Worm (Caenorhabditis elegans) whole organism, L1 larva: ENCODE measurements around the gene T01H10.11.

Experiments used
- C34B4.2 ChIP-seq: sonication (generic microtip); optimal IDR thresholded peaks from 2 replicates; lab custom pipeline; 2017; ENCODE audit warnings: mild to moderate bottlenecking, missing genetic modification characterization, missing compliant biosample characterization
- alr-1 ChIP-seq: fragments of 200-800 bp; sonication (Bioruptor generic); optimal IDR thresholded peaks from 2 replicates; lab custom pipeline; 2018; ENCODE audit warnings: borderline replicate concordance, mild to moderate bottlenecking, missing genetic modification characterization, missing compliant biosample characterization
- aly-2 ChIP-seq: fragments of 150-350 bp; optimal IDR thresholded peaks from 2 replicates; lab custom pipeline; 2014; ENCODE audit warnings: missing biosample characterization, missing genetic modification characterization
- ama-1 ChIP-seq: fragments of 150-350 bp; optimal IDR thresholded peaks from 2 replicates; lab custom pipeline; 2014
- egl-27 ChIP-seq, 2 experiments: fragments of 150-350 bp in 1 of 2; sonication (generic microtip); optimal IDR thresholded peaks; 3 replicates each; lab custom pipeline; 2017 to 2018; ENCODE audit warnings: missing biosample characterization in 2 of 2, missing genetic modification characterization in 2 of 2, missing genetic modification reagents in 2 of 2
- jun-1 ChIP-seq: fragments of 150-350 bp; optimal IDR thresholded peaks from 2 replicates; lab custom pipeline; 2014; ENCODE audit warnings: missing biosample characterization, missing genetic modification reagents, missing genetic modification characterization
- lin-13 ChIP-seq: fragments of 150-350 bp; optimal IDR thresholded peaks from 2 replicates; lab custom pipeline; 2014; ENCODE audit warnings: missing biosample characterization, missing genetic modification reagents, missing genetic modification characterization
- mep-1 ChIP-seq: fragments of 150-350 bp; optimal IDR thresholded peaks from 2 replicates; lab custom pipeline; 2014; ENCODE audit warnings: missing biosample characterization, missing genetic modification characterization
- nhr-12 ChIP-seq: sonication (generic microtip); optimal IDR thresholded peaks from 2 replicates; lab custom pipeline; 2017; ENCODE audit warnings: missing biosample characterization, missing genetic modification characterization
- rnt-1 ChIP-seq: sonication (generic microtip); optimal IDR thresholded peaks from 2 replicates; lab custom pipeline; 2016; ENCODE audit warnings: mild to moderate bottlenecking, missing genetic modification characterization, moderate library complexity, missing compliant biosample characterization
- skn-1 ChIP-seq: fragments of 150-350 bp; optimal IDR thresholded peaks from 2 replicates; lab custom pipeline; 2014; ENCODE audit warnings: missing biosample characterization, missing genetic modification characterization
- xbp-1 ChIP-seq: sonication (generic microtip); optimal IDR thresholded peaks from 2 replicates; lab custom pipeline; 2016; ENCODE audit warnings: missing genetic modification characterization, missing compliant biosample characterization

DNA sequence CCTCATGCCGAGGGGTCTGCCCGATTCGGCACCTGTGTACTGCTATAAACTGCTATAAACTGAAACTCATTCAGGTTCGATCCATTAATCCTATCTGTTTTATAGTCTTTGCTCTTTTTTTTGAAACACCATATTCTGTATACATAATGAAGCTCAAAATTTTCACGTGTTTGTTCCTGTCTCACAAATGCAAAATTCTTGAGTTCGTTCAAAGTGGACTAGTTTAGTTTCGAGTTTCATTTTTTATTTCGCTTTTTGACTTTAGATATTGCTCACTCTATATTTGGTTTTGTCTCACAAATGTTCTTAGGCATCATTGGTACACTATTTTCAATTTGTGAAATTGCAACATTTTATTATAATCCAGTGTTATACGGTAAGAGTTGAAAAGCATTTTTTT, 2.0 kb upstream of the T01H10.11 start, which contains the start of gene lgc-17:
- no peak for TF ChIP-seq egl-27 (tag; optimal IDR thresholded peaks at IDR 0.05; lab: Kevin White, UChicago)
- no peak for TF ChIP-seq nhr-12
- no peak for TF ChIP-seq mep-1 (tag; lab: Kevin White, UChicago)
- TF ChIP-seq C34B4.2 (tag; lab: Kevin White, UChicago) = no peak
- TF ChIP-seq lin-13 = no peak
- no peak for TF ChIP-seq aly-2 (tag; lab: Kevin White, UChicago)
- no peak for TF ChIP-seq xbp-1 (tag; lab: Kevin White, UChicago)
- no peak for TF ChIP-seq jun-1 (tag; lab: Kevin White, UChicago)
- no peak for TF ChIP-seq ama-1
- TF ChIP-seq alr-1 (tag; lab: Kevin White, UChicago) = no peak
- TF ChIP-seq skn-1 (tag; lab: Kevin White, UChicago) = no peak
- TF ChIP-seq rnt-1 (tag; lab: Kevin White, UChicago) = no peak
